Worm (Caenorhabditis elegans) whole organism, L4/young adult: ENCODE results near the gene D1086.1.

Source experiments
- dao-5 ChIP-seq: sonication (generic microtip); optimal IDR thresholded peaks from 2 replicates; lab custom pipeline; 2016; ENCODE audit warnings: missing genotype, missing genetic modification characterization, moderate library complexity, missing compliant biosample characterization
- him-1 ChIP-seq: sonication (generic microtip); optimal IDR thresholded peaks from 2 replicates; lab custom pipeline; 2016; ENCODE audit warnings: missing genotype, missing genetic modification reagents, missing genetic modification characterization, missing compliant biosample characterization

- no peak for TF ChIP-seq dao-5 (tag; lab: Kevin White, UChicago)
- TF ChIP-seq him-1, result no peak
These were observed 47.5 kb downstream of the D1086.1 start, which contains the start of gene acs-10 for ce11 chrV:14146199-14146598.
